Fruit fly (Drosophila melanogaster) whole organism, pupa: ENCODE data around the gene MtnA.

Experiments
- CG10348 ChIP-seq: fragments of 200-800 bp; sonication (Bioruptor generic); IDR thresholded peaks from 2 replicates; pipeline ENCODE4 v1.3.6; 2022; ENCODE audit warnings: missing biosample characterization, missing genetic modification characterization
- CG12605 ChIP-seq: fragments of 200-800 bp; sonication (Bioruptor generic); IDR thresholded peaks from 2 replicates; pipeline ENCODE4 v1.3.6; 2022; ENCODE audit warnings: missing biosample characterization, missing genetic modification characterization
- CG13204 ChIP-seq: fragments of 200-800 bp; sonication (Bioruptor generic); optimal IDR thresholded peaks from 2 replicates; lab custom pipeline; 2018; ENCODE audit warnings: missing biosample characterization, mild to moderate bottlenecking, missing genetic modification characterization, moderate library complexity
- CG14655 ChIP-seq: fragments of 200-800 bp; sonication (Bioruptor generic); optimal IDR thresholded peaks from 3 replicates; lab custom pipeline; 2017; ENCODE audit warnings: mild to moderate bottlenecking, missing biosample characterization, missing genetic modification reagents, missing genetic modification characterization
- CG15710 ChIP-seq: fragments of 200-800 bp; sonication (Bioruptor generic); optimal IDR thresholded peaks from 2 replicates; lab custom pipeline; 2018; ENCODE audit warnings: missing biosample characterization, mild to moderate bottlenecking, missing genetic modification characterization, moderate library complexity
- CG17806 ChIP-seq: fragments of 200-800 bp; sonication (Bioruptor generic); optimal IDR thresholded peaks from 2 replicates; lab custom pipeline; 2018; ENCODE audit warnings: missing biosample characterization, mild to moderate bottlenecking, missing genetic modification characterization, moderate library complexity
- CG32121 ChIP-seq: fragments of 200-800 bp; sonication (Bioruptor generic); IDR thresholded peaks from 2 replicates; pipeline ENCODE4 v1.3.6; 2022; ENCODE audit warnings: missing biosample characterization, missing genetic modification characterization
- CG34367 ChIP-seq: fragments of 200-800 bp; sonication (Bioruptor generic); optimal IDR thresholded peaks from 2 replicates; lab custom pipeline; 2018; ENCODE audit warnings: missing biosample characterization, mild to moderate bottlenecking, missing genetic modification characterization
- CG4496 ChIP-seq: fragments of 200-800 bp; sonication (Bioruptor generic); IDR thresholded peaks from 3 replicates; pipeline ENCODE4 v1.3.6; 2022; ENCODE audit warnings: missing biosample characterization, missing genetic modification characterization
- CG8159 ChIP-seq: fragments of 200-800 bp; sonication (Bioruptor generic); optimal IDR thresholded peaks from 3 replicates; lab custom pipeline; 2018; ENCODE audit warnings: missing biosample characterization, mild to moderate bottlenecking, missing genetic modification characterization, moderate library complexity
- CG8301 ChIP-seq: fragments of 200-800 bp; sonication (Bioruptor generic); optimal IDR thresholded peaks from 2 replicates; lab custom pipeline; 2018; ENCODE audit warnings: missing biosample characterization, mild to moderate bottlenecking, missing genetic modification characterization
- CG9948 ChIP-seq: fragments of 200-800 bp; sonication (Bioruptor generic); optimal IDR thresholded peaks from 2 replicates; lab custom pipeline; 2018; ENCODE audit warnings: missing biosample characterization, mild to moderate bottlenecking, missing genetic modification characterization, moderate library complexity
- D1 ChIP-seq: fragments of 200-800 bp; sonication (Bioruptor generic); optimal IDR thresholded peaks from 2 replicates; lab custom pipeline; 2018; ENCODE audit warnings: missing biosample characterization, mild to moderate bottlenecking, missing genetic modification characterization, moderate library complexity
- EcR ChIP-seq: fragments of 200-800 bp; sonication (Bioruptor generic); optimal IDR thresholded peaks from 3 replicates; lab custom pipeline; 2019; ENCODE audit warnings: missing biosample characterization, missing genetic modification characterization, mild to moderate bottlenecking, moderate library complexity, missing genetic modification reagents
- Ets98B ChIP-seq: fragments of 200-800 bp; sonication (Bioruptor generic); IDR thresholded peaks from 2 replicates; pipeline ENCODE4 v1.3.6; 2022; ENCODE audit warnings: missing biosample characterization, missing genetic modification characterization
- Pif1A ChIP-seq: fragments of 200-800 bp; sonication (Bioruptor generic); optimal IDR thresholded peaks from 3 replicates; lab custom pipeline; 2016; ENCODE audit warnings: missing biosample characterization, missing genetic modification characterization
- Pif1B ChIP-seq: fragments of 200-800 bp; sonication (Bioruptor generic); optimal IDR thresholded peaks from 3 replicates; lab custom pipeline; 2016; ENCODE audit warnings: missing biosample characterization, missing genetic modification characterization
- Snoo ChIP-seq: fragments of 200-800 bp; sonication (Bioruptor generic); optimal IDR thresholded peaks from 3 replicates; lab custom pipeline; 2017; ENCODE audit warnings: missing biosample characterization, mild to moderate bottlenecking, missing genetic modification characterization, inconsistent platforms
- fd96Ca ChIP-seq: fragments of 200-800 bp; sonication (Bioruptor generic); IDR thresholded peaks from 3 replicates; pipeline ENCODE4 v1.3.6; 2022; ENCODE audit warnings: missing biosample characterization, missing genetic modification characterization
- gl ChIP-seq: fragments of 200-800 bp; sonication (Bioruptor generic); optimal IDR thresholded peaks from 2 replicates; lab custom pipeline; 2018; ENCODE audit warnings: missing biosample characterization, mild to moderate bottlenecking, missing genetic modification characterization
- rn ChIP-seq: fragments of 200-800 bp; sonication (Bioruptor generic); IDR thresholded peaks from 2 replicates; pipeline ENCODE4 v1.3.6; 2022; ENCODE audit warnings: missing biosample characterization, missing genetic modification characterization

The MtnA gene

DNA sequence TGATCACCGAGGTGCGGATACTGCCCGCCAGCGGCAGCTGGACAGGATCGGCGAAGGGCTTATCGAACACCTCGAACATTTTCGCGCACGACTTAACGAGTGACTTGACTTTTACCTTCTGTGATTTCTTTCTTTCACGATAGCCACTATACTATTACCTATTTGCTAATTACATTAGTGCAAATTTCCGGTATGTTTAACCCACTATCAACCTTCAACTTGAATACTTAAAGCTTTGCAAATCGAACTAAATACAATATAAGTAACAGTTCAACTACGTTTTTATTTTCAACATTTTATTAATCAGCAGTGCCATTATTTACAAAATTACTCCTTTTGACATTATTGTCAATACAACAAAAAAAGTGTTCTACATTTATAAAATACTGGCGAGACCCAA lies 32.7 kb upstream of the MtnA start, which contains the start of gene CG16904:
CG16904 (minus strand) TSS at position 101 of the 400 bp plus-strand sequence.
- TF ChIP-seq Pif1B (no peak), CG8159 (tag; lab: Kevin White, UChicago) (no peak), CG17806 (tag; lab: Kevin White, UChicago) (no peak), Ets98B (GFP tag; lab: Robert Waterston, UW) (no peak), CG14655 (GFP tag; lab: Kevin White, UChicago) (no peak), Pif1A (GFP tag; lab: Kevin White, UChicago) (no peak), CG10348 (no peak), CG9948 (tag; lab: Kevin White, UChicago) (no peak), CG15710 (no peak)

DNA sequence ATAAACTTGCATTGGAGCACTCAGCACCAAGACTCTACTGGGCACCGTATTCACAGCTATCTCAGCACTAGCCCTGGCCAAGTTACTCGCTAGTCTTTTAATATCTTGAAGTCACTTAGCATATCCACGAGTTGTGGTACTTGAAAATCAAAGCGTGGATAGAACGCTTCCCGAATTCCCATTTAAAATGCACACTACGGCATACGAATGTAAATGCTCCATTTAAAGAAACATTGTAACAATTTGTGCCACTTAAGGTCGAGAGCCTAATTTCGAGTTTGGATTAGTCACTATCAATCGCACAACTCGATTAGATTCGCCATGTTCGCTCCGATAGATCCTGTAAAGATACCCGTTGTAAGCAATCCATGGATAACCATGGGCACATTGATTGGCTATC lies 29.7 kb upstream of the MtnA start, which contains the start of gene eloF:
eloF (plus strand) TSS at position 301 of the 400 bp plus-strand sequence.
- TF ChIP-seq CG8159 (tag; lab: Kevin White, UChicago) = no peak
- TF ChIP-seq CG15710 = no peak
- no peak for TF ChIP-seq Snoo (tag; lab: Kevin White, UChicago)
- TF ChIP-seq Pif1B = no peak
- TF ChIP-seq EcR (GFP tag; lab: Kevin White, UChicago) = no peak
- no peak for TF ChIP-seq CG12605 (GFP tag; lab: Robert Waterston, UW)
- no peak for TF ChIP-seq D1 (tag; lab: Kevin White, UChicago)
- TF ChIP-seq CG8301 = no peak
- TF ChIP-seq CG4496 (GFP tag; lab: Robert Waterston, UW) = no peak
- TF ChIP-seq gl (tag; lab: Kevin White, UChicago) = no peak
- TF ChIP-seq Pif1A (GFP tag; lab: Kevin White, UChicago) = no peak
- no peak for TF ChIP-seq CG32121 (GFP tag; lab: Robert Waterston, UW)
- no peak for TF ChIP-seq CG9948 (tag; lab: Kevin White, UChicago)
- TF ChIP-seq Ets98B (GFP tag; lab: Robert Waterston, UW) = no peak

DNA sequence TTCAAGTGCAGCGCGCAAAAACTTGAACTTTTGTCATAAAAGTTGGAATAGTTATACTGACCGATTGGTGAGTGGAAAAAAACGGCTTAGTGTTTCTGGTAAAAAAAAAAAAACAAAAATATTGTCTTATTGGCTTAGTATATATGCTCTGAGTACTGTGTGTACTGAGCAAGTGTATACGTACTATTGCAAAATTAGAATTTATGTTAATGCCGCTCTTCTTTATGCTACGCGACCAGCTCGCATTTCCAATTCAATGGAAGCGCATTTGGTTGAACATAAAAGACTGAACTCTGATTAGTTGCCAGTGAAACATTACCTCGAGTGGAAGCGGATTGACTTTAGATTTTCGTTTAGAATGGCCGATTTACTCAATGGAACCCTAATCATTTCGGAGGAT lies 28.3 kb upstream of the MtnA start, which contains the start of gene CG8534:
CG8534 (plus strand) TSS at position 301 of the 400 bp plus-strand sequence.
- TF ChIP-seq CG34367 (tag; lab: Kevin White, UChicago) (no peak), CG14655 (GFP tag; lab: Kevin White, UChicago) (no peak), EcR (GFP tag; lab: Kevin White, UChicago) (no peak), Pif1A (GFP tag; lab: Kevin White, UChicago) (no peak), CG9948 (tag; lab: Kevin White, UChicago) (no peak)

- TF ChIP-seq EcR (GFP tag; lab: Kevin White, UChicago) (peak; percentile 76), CG4496 (GFP tag; lab: Robert Waterston, UW) (peak; percentile 83; the same call in 2 of the 3 replicates), Pif1A (GFP tag; lab: Kevin White, UChicago) (no peak), Ets98B (GFP tag; lab: Robert Waterston, UW) (peak; percentile 57), CG32121 (GFP tag; lab: Robert Waterston, UW) (peak; percentile 83), CG10348 (no peak), CG8301 (no peak), rn (GFP tag; lab: Robert Waterston, UW) (peak; percentile 55; the same call in 1 of the 2 replicates), CG9948 (tag; lab: Kevin White, UChicago) (no peak), CG12605 (GFP tag; lab: Robert Waterston, UW) (peak; percentile 65), CG34367 (tag; lab: Kevin White, UChicago) (peak; percentile 75), CG8159 (tag; lab: Kevin White, UChicago) (peak; percentile 43), Snoo (tag; lab: Kevin White, UChicago) (peak; percentile 62), D1 (tag; lab: Kevin White, UChicago) (no peak), Pif1B (no peak), CG13204 (GFP tag; lab: Kevin White, UChicago) (no peak), CG15710 (no peak), CG14655 (GFP tag; lab: Kevin White, UChicago) (no peak), fd96Ca (GFP tag; lab: Robert Waterston, UW) (peak; percentile 72; the same call in 2 of the 3 replicates), CG17806 (tag; lab: Kevin White, UChicago) (peak; percentile 47), gl (tag; lab: Kevin White, UChicago) (peak; percentile 88)
These were observed 24.9 kb upstream of the MtnA start, which contains the start of gene FBXO11 for dm6 chr3R:9808946-9809545. TSS of gene FBXO11 (minus strand) at chr3R:9809368.

dm6 chr3R:9800644-9801330 lies 16.6 kb upstream of the MtnA start, which contains the start of the genes CG9467 and CG8526:
TSS of gene CG9467 (minus strand) at chr3R:9801026.
TSS of gene CG8526 (plus strand) at chr3R:9801280.
- TF ChIP-seq CG34367 (tag; lab: Kevin White, UChicago) = peak; percentile 9
- TF ChIP-seq Snoo (tag; lab: Kevin White, UChicago) = peak; percentile 41
- TF ChIP-seq CG9948 (tag; lab: Kevin White, UChicago) = peak; percentile 32
- TF ChIP-seq EcR (GFP tag; lab: Kevin White, UChicago) = peak; percentile 16
- no peak for TF ChIP-seq rn (GFP tag; lab: Robert Waterston, UW)
- TF ChIP-seq CG32121 (GFP tag; lab: Robert Waterston, UW) = peak; percentile 63
- peak; percentile 47 for TF ChIP-seq CG17806 (tag; lab: Kevin White, UChicago)
- peak; percentile 65 for TF ChIP-seq CG15710
- TF ChIP-seq fd96Ca (GFP tag; lab: Robert Waterston, UW) = peak; percentile 31; the same call in 2 of the 3 replicates
- no peak for TF ChIP-seq CG8159 (tag; lab: Kevin White, UChicago)
- TF ChIP-seq, all 21 proteins: peak for 8
